Worm (Caenorhabditis elegans) whole organism, dauer: Measurements from ENCODE around the gene C07B5.2.

ENCODE experiments used
- unc-62 ChIP-seq: sonication (generic microtip); optimal IDR thresholded peaks from 2 replicates; lab custom pipeline; 2017; ENCODE audit warnings: missing biosample characterization, missing genetic modification reagents, missing genetic modification characterization

C07B5.2 gene

ce11 chrX:9517106-9517505 is at the start of gene C07B5.2:
Gene C07B5.2, minus strand, starts transcription at chrX:9517206.
- TF ChIP-seq unc-62 (GFP tag; lab: Kevin White, UChicago): no peak

- TF ChIP-seq unc-62 (GFP tag; lab: Kevin White, UChicago): no peak
These were observed 49.4 kb upstream of the C07B5.2 start, which contains the start of gene F49E2.2 for ce11 chrX:9566429-9566828. Gene F49E2.2, plus strand, starts transcription at chrX:9566729.

- no peak for TF ChIP-seq unc-62 (GFP tag; lab: Kevin White, UChicago)
These were observed 48.9 kb upstream of the C07B5.2 start, which contains the start of gene moc-5 for ce11 chrX:9565881-9566280. Gene moc-5, minus strand, starts transcription at chrX:9565981.

- TF ChIP-seq unc-62 (GFP tag; lab: Kevin White, UChicago): no peak
These were observed 43.9 kb upstream of the C07B5.2 start for ce11 chrX:9560931-9561330.

- no peak for TF ChIP-seq unc-62 (GFP tag; lab: Kevin White, UChicago)
These were observed 39.0 kb upstream of the C07B5.2 start for ce11 chrX:9556038-9556437.

- TF ChIP-seq unc-62 (GFP tag; lab: Kevin White, UChicago): no peak
These were observed 38.2 kb upstream of the C07B5.2 start for ce11 chrX:9555238-9555637.

- no peak for TF ChIP-seq unc-62 (GFP tag; lab: Kevin White, UChicago)
These were observed 36.1 kb upstream of the C07B5.2 start for ce11 chrX:9553095-9553494.

ce11 chrX:9552404-9552803 is 35.4 kb upstream of the C07B5.2 start:
- no peak for TF ChIP-seq unc-62 (GFP tag; lab: Kevin White, UChicago)

- TF ChIP-seq unc-62 (GFP tag; lab: Kevin White, UChicago): no peak
These were observed 34.1 kb upstream of the C07B5.2 start for ce11 chrX:9551112-9551511.

ce11 chrX:9550519-9550918 is 33.5 kb upstream of the C07B5.2 start:
- TF ChIP-seq unc-62 (GFP tag; lab: Kevin White, UChicago): no peak

- TF ChIP-seq unc-62 (GFP tag; lab: Kevin White, UChicago): no peak
These were observed 32.8 kb upstream of the C07B5.2 start for ce11 chrX:9549657-9550369.

- no peak for TF ChIP-seq unc-62 (GFP tag; lab: Kevin White, UChicago)
These were observed 31.9 kb upstream of the C07B5.2 start for ce11 chrX:9548890-9549289.

- TF ChIP-seq unc-62 (GFP tag; lab: Kevin White, UChicago): no peak
These were observed 31.2 kb upstream of the C07B5.2 start for ce11 chrX:9548011-9548795.

ce11 chrX:9547264-9547751 is 30.3 kb upstream of the C07B5.2 start:
- peak; percentile 8 for TF ChIP-seq unc-62 (GFP tag; lab: Kevin White, UChicago)

ce11 chrX:9546640-9547039 is 29.6 kb upstream of the C07B5.2 start:
- no peak for TF ChIP-seq unc-62 (GFP tag; lab: Kevin White, UChicago)

ce11 chrX:9544405-9544804 is 27.4 kb upstream of the C07B5.2 start:
- no peak for TF ChIP-seq unc-62 (GFP tag; lab: Kevin White, UChicago)
